Worm (Caenorhabditis elegans) whole organism, midembryonic: ENCODE measurements around the gene gtf-2H2C.

ENCODE experiments used
- med-1 ChIP-seq: sonication (generic microtip); optimal IDR thresholded peaks from 2 replicates; lab custom pipeline; 2017; ENCODE audit warnings: missing genetic modification characterization, mild to moderate bottlenecking, missing compliant biosample characterization, antibody characterized with exemption, missing genetic modification reagents; ENCODE audit not compliant: insufficient read depth
- ref-1 ChIP-seq: fragments of 200-800 bp; sonication (Bioruptor generic); conservative IDR thresholded peaks from 2 replicates; pipeline ENCODE4 v1.3.6; 2022; ENCODE audit warnings: missing genetic modification reagents, missing genetic modification characterization, missing compliant biosample characterization
- ztf-23 ChIP-seq: fragments of 200-800 bp; sonication (Bioruptor generic); IDR thresholded peaks from 2 replicates; pipeline ENCODE4 v1.3.6; 2022; ENCODE audit warnings: missing genetic modification reagents, missing genetic modification characterization, missing compliant biosample characterization

DNA sequence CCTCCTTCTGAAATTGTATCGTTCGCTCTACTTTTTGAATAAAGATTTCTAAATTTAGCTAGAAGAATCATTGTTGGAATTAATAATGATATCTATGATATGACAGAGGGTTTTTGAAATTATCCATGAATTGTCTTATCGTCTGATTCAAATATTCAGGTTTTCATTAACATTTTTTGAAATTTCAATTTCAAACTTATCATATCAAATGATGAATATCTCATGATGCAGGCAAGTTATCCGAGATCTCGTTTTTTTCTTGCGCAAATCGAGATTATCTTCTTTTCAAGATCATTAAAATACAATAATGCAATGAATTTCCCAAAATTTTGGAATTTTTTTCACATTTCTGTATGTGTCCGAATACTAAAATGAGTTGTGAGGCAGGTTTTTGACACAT, 7.4 kb upstream of the gtf-2H2C start, which contains the start of gene spop-1:
- TF ChIP-seq med-1 (GFP tag; lab: Kevin White, UChicago) (no peak), ztf-23 (no peak), ref-1 (no peak)
